Worm (Caenorhabditis elegans): ENCODE data around the gene kbp-3.

The kbp-3 gene

DNA sequence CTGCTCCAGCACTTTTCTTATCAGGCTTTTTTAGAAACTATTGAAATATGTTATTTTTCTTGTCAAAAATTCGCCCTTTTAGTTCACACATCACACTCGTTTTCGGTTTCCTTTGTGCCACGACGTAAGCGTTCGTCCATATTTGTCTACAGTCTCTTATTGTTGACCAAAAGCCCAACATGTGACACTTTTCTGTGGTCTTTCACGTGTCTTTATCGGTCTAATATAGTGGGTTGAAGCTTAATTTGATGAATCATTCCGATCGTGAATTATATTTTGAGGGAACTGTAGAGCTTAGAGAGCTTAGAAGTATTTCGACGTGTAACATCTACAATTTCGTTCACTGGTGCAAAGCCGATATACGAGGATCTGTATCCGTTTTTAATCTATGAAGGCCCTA is 14.4 kb upstream of the kbp-3 start:
- TF ChIP-seq nhr-25 (tag; optimal IDR thresholded peaks at IDR 0.05) = peak; percentile 38
- no peak for TF ChIP-seq elt-3 (tag; optimal IDR thresholded peaks at IDR 0.05)
- TF ChIP-seq nhr-67 (tag; optimal IDR thresholded peaks at IDR 0.05) = no peak
- TF ChIP-seq elt-1 (tag; optimal IDR thresholded peaks at IDR 0.05) = no peak
- no peak for TF ChIP-seq nhr-11 (tag; optimal IDR thresholded peaks at IDR 0.05)
- TF ChIP-seq fkh-10 (GFP tag; optimal IDR thresholded peaks at IDR 0.05) = no peak
- TF ChIP-seq mml-1 (tag; optimal IDR thresholded peaks at IDR 0.05) = no peak
- peak; percentile 61 for TF ChIP-seq pqm-1 (tag; optimal IDR thresholded peaks at IDR 0.05)
- TF ChIP-seq snpc-4 (tag; optimal IDR thresholded peaks at IDR 0.05) = no peak
- TF ChIP-seq hmg-11 (tag; optimal IDR thresholded peaks at IDR 0.05) = no peak
- TF ChIP-seq nhr-12 (tag; optimal IDR thresholded peaks at IDR 0.05) = no peak
- TF ChIP-seq jun-1 (tag; optimal IDR thresholded peaks at IDR 0.05) = peak; percentile 25
- TF ChIP-seq lin-39 (tag; optimal IDR thresholded peaks at IDR 0.05) = no peak
- TF ChIP-seq nhr-43 (tag; optimal IDR thresholded peaks at IDR 0.05; ENCODE audit: poor library complexity, severe bottlenecking) = peak; percentile 54
- TF ChIP-seq pha-4 (tag; optimal IDR thresholded peaks at IDR 0.05) = peak; percentile 91
- TF ChIP-seq unc-39 (tag; optimal IDR thresholded peaks at IDR 0.05) = no peak
- TF ChIP-seq zag-1 (tag; optimal IDR thresholded peaks at IDR 0.05) = no peak
- TF ChIP-seq nhr-237 (tag; optimal IDR thresholded peaks at IDR 0.05) = no peak
- no peak for TF ChIP-seq unc-62 (GFP tag; optimal IDR thresholded peaks at IDR 0.05)
- no peak for TF ChIP-seq ZK546.5 (tag; optimal IDR thresholded peaks at IDR 0.05)
- no peak for TF ChIP-seq lsy-12 (tag; optimal IDR thresholded peaks at IDR 0.05)
- no peak for TF ChIP-seq egl-27 (tag; optimal IDR thresholded peaks at IDR 0.05)
- TF ChIP-seq ceh-82 (tag; optimal IDR thresholded peaks at IDR 0.05) = no peak
- TF ChIP-seq mdl-1 (tag; optimal IDR thresholded peaks at IDR 0.05) = no peak
- TF ChIP-seq R02D3.7 (tag; optimal IDR thresholded peaks at IDR 0.05) = no peak
- no peak for TF ChIP-seq lin-15B (tag; optimal IDR thresholded peaks at IDR 0.05)
- TF ChIP-seq nhr-77 (tag; optimal IDR thresholded peaks at IDR 0.05) = no peak
- no peak for TF ChIP-seq ceh-9 (tag; optimal IDR thresholded peaks at IDR 0.05)
- TF ChIP-seq nhr-76 (tag; optimal IDR thresholded peaks at IDR 0.05) = no peak
- TF ChIP-seq nfya-1 (tag; optimal IDR thresholded peaks at IDR 0.05; ENCODE audit: insufficient read depth) = peak; percentile 3
- no peak for TF ChIP-seq fkh-2 (tag; optimal IDR thresholded peaks at IDR 0.05)
- no peak for TF ChIP-seq skn-1 (tag; optimal IDR thresholded peaks at IDR 0.05)
- no peak for TF ChIP-seq ztf-4 (tag; optimal IDR thresholded peaks at IDR 0.05)
- no peak for TF ChIP-seq ceh-28 (tag; optimal IDR thresholded peaks at IDR 0.05)
- peak; percentile 33 for TF ChIP-seq nhr-23 (tag; optimal IDR thresholded peaks at IDR 0.05)
- no peak for TF ChIP-seq daf-12 (tag; optimal IDR thresholded peaks at IDR 0.05)
- TF ChIP-seq ceh-16 (tag; optimal IDR thresholded peaks at IDR 0.05) = no peak
- no peak for TF ChIP-seq tbx-2 (tag; optimal IDR thresholded peaks at IDR 0.05)
- TF ChIP-seq fos-1 (tag; optimal IDR thresholded peaks at IDR 0.05) = no peak
- no peak for TF ChIP-seq sea-2 (GFP tag; optimal IDR thresholded peaks at IDR 0.05)
- no peak for TF ChIP-seq aly-2 (tag; optimal IDR thresholded peaks at IDR 0.05)
- peak; percentile 78 for TF ChIP-seq ama-1 (optimal IDR thresholded peaks at IDR 0.05)
- peak; percentile 52 for TF ChIP-seq elt-2 (tag; optimal IDR thresholded peaks at IDR 0.05)
- TF ChIP-seq egl-5 (tag; optimal IDR thresholded peaks at IDR 0.05) = no peak
- no peak for TF ChIP-seq ztf-11 (tag; optimal IDR thresholded peaks at IDR 0.05)
- no peak for TF ChIP-seq eor-1 (tag; optimal IDR thresholded peaks at IDR 0.05)
- no peak for TF ChIP-seq nhr-28 (tag; optimal IDR thresholded peaks at IDR 0.05)

ce11 chrII:14401098-14401497 is 11.2 kb upstream of the kbp-3 start:
- TF ChIP-seq lin-39 (tag; optimal IDR thresholded peaks at IDR 0.05) = no peak
- TF ChIP-seq ama-1 (optimal IDR thresholded peaks at IDR 0.05) = peak; percentile 87
